Fruit fly (Drosophila melanogaster) whole organism, adult: ENCODE results near the gene CG2444.

ENCODE experiments used
- CG11617 ChIP-seq: fragments of 200-800 bp; sonication (Bioruptor generic); optimal IDR thresholded peaks from 2 replicates; lab custom pipeline; 2017; ENCODE audit warnings: mild to moderate bottlenecking, missing biosample characterization, missing genetic modification reagents, missing genetic modification characterization
- CG12768 ChIP-seq: fragments of 200-800 bp; sonication (Bioruptor generic); optimal IDR thresholded peaks from 2 replicates; lab custom pipeline; 2017; ENCODE audit warnings: missing biosample characterization, missing genetic modification characterization, mild to moderate bottlenecking, moderate library complexity, missing genetic modification reagents
- CG33017 ChIP-seq: fragments of 200-800 bp; sonication (Bioruptor generic); optimal IDR thresholded peaks from 2 replicates; lab custom pipeline; 2018; ENCODE audit warnings: missing biosample characterization, mild to moderate bottlenecking, missing genetic modification characterization, moderate library complexity
- CG7045 ChIP-seq: fragments of 200-800 bp; sonication (Bioruptor generic); optimal IDR thresholded peaks from 2 replicates; lab custom pipeline; 2017; ENCODE audit warnings: missing biosample characterization, mild to moderate bottlenecking, missing genetic modification characterization
- Hr96 ChIP-seq: fragments of 200-800 bp; sonication (Bioruptor generic); optimal IDR thresholded peaks from 2 replicates; lab custom pipeline; 2016; ENCODE audit warnings: missing biosample characterization, missing genetic modification characterization
- Mnt ChIP-seq: fragments of 200-800 bp; sonication (Bioruptor generic); optimal IDR thresholded peaks from 2 replicates; lab custom pipeline; 2016; ENCODE audit warnings: missing biosample characterization, mild to moderate bottlenecking, missing genetic modification characterization
- bab1 ChIP-seq: fragments of 200-800 bp; sonication (Bioruptor generic); optimal IDR thresholded peaks from 3 replicates; lab custom pipeline; 2019; ENCODE audit warnings: missing biosample characterization, mild to moderate bottlenecking, missing genetic modification characterization, moderate library complexity
- ovo ChIP-seq: fragments of 200-800 bp; sonication (Bioruptor generic); optimal IDR thresholded peaks from 2 replicates; lab custom pipeline; 2016; ENCODE audit warnings: missing biosample characterization, missing genetic modification characterization
- pad ChIP-seq: fragments of 200-800 bp; sonication (Bioruptor generic); optimal IDR thresholded peaks from 3 replicates; lab custom pipeline; 2017; ENCODE audit warnings: missing biosample characterization, missing genetic modification characterization, mild to moderate bottlenecking, moderate library complexity, missing genetic modification reagents

DNA sequence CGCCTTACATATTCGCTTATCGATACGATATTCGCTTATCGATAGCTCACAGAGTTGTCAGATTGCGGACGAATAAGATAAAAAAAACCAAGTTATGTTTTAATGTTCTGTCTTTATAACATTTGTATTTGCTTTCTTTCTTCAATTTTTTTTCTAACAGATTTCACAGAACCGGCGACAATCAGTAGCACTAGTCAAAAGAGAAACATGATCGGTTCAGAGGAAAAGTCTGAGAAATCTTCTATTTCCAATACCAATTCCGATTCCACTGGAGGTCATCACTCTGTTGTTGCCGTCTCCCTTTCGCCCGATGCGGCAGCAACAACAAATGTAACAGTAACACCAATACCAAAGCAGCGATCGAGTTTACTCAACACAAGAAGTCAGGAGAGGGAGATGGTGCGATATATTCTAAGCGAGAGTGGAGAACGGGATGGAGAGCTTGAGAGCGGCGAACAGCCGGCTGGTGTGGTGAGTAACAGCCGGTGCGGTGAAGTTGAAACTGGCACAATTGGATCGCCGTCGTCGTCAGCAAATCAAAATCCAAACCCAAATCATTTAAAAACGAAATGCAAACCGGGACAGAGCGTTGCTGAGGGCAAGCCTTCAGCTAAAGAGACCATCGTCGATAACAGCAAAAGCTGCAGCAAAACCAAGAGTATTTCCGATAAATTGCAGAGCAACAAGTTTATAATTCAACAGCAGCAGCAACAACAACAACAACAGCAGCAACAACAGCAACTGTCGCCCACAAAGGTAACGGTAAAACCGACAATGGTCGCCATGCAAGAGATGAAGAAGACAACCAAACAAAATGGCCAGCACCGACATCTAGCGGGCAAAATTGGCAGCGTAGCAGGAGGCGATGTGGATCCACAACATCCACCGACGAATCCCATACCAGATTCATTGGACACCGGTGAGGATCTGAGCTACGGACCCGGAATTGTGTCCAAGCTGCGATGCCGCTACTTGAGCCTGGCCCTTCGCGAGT lies 23.2 kb downstream of the CG2444 start:
- TF ChIP-seq Mnt (peak; percentile 69), CG11617 (peak; percentile 49), CG33017 (no peak), CG7045 (GFP tag; lab: Kevin White, UChicago) (no peak), ovo (GFP tag; lab: Kevin White, UChicago) (peak; percentile 90), CG12768 (GFP tag; lab: Kevin White, UChicago) (peak; percentile 18), bab1 (GFP tag; lab: Kevin White, UChicago) (peak; percentile 76), pad (GFP tag; lab: Kevin White, UChicago) (peak; percentile 97), Hr96 (GFP tag; lab: Kevin White, UChicago) (peak; percentile 71)
